Fruit fly (Drosophila melanogaster): ENCODE measurements around the gene dl.
A peak's percentile ranks its signal among the peaks of the same experiment; 100 is the strongest.

dl gene

dm6 chr2L:17387735-17388367 lies 62.3 kb downstream of the dl start (continued):
- TF ChIP-seq trh (GFP tag; optimal IDR thresholded peaks at IDR 0.05) (no peak), Pdp1 (GFP tag; optimal IDR thresholded peaks at IDR 0.05) (peak in 1 of 2 experiments; percentile 53), CG8359 (GFP tag; optimal IDR thresholded peaks at IDR 0.05; ENCODE audit: borderline replicate concordance) (no peak), fru (optimal IDR thresholded peaks at IDR 0.05) (no peak), CG17359 (tag; optimal IDR thresholded peaks at IDR 0.05) (peak; percentile 20), NFAT (GFP tag; IDR thresholded peaks at IDR 0.05) (no peak), CG7928 (GFP tag; optimal IDR thresholded peaks at IDR 0.05) (no peak), CG16863 (GFP tag; optimal IDR thresholded peaks at IDR 0.05) (no peak), CG10462 (GFP tag; optimal IDR thresholded peaks at IDR 0.05) (no peak), Gug (GFP tag; IDR thresholded peaks at IDR 0.05) (no peak), CG10321 (GFP tag; IDR thresholded peaks at IDR 0.05) (no peak), C15 (GFP tag; IDR thresholded peaks at IDR 0.05) (no peak), gfzf (GFP tag; optimal IDR thresholded peaks at IDR 0.05) (no peak), Sry-β (GFP tag; optimal IDR thresholded peaks at IDR 0.05) (no peak), CG12071 (GFP tag; optimal IDR thresholded peaks at IDR 0.05) (peak; percentile 30), bowl (GFP tag; IDR thresholded peaks at IDR 0.05) (no peak), CG12155 (GFP tag; optimal IDR thresholded peaks at IDR 0.05) (no peak), CG17568 (GFP tag; optimal IDR thresholded peaks at IDR 0.05) (peak; percentile 7), hbn (GFP tag; IDR thresholded peaks at IDR 0.05; ENCODE audit: partially characterized antibody) (no peak), oc (tag; optimal IDR thresholded peaks at IDR 0.05) (peak; percentile 31), tll (GFP tag; optimal IDR thresholded peaks at IDR 0.05) (no peak), sc (optimal IDR thresholded peaks at IDR 0.05) (no peak), sc (GFP tag; optimal IDR thresholded peaks at IDR 0.05) (no peak), fd3F (GFP tag; optimal IDR thresholded peaks at IDR 0.05) (no peak), Bdp1 (GFP tag; optimal IDR thresholded peaks at IDR 0.05) (no peak), sr (GFP tag; IDR thresholded peaks at IDR 0.05) (no peak), ssp (GFP tag; IDR thresholded peaks at IDR 0.05) (no peak), shn (GFP tag; optimal IDR thresholded peaks at IDR 0.05) (no peak), Rx (GFP tag; IDR thresholded peaks at IDR 0.05) (no peak), tup (GFP tag; optimal IDR thresholded peaks at IDR 0.05) (no peak), CG6175 (GFP tag; IDR thresholded peaks at IDR 0.05) (no peak), lov (optimal IDR thresholded peaks at IDR 0.05) (no peak), lov (GFP tag; IDR thresholded peaks at IDR 0.05) (no peak), Trl (optimal IDR thresholded peaks at IDR 0.05) (no peak), Trl (GFP tag; optimal IDR thresholded peaks at IDR 0.05) (no peak), Sin3A (optimal IDR thresholded peaks at IDR 0.05) (no peak), CG1233 (GFP tag; optimal IDR thresholded peaks at IDR 0.05) (peak; percentile 29), CG11560 (tag; IDR thresholded peaks at IDR 0.05) (no peak), kay (GFP tag; optimal IDR thresholded peaks at IDR 0.05) (no peak), lab (GFP tag; optimal IDR thresholded peaks at IDR 0.05) (peak; percentile 62), slou (GFP tag; optimal IDR thresholded peaks at IDR 0.05) (no peak), Med (GFP tag) (peak; percentile 85), sens (GFP tag) (peak; percentile 71), gt (GFP tag; IDR thresholded peaks at IDR 0.05) (no peak), lola (GFP tag; optimal IDR thresholded peaks at IDR 0.05) (no peak), CG16815 (GFP tag; optimal IDR thresholded peaks at IDR 0.05) (no peak), gem (tag; optimal IDR thresholded peaks at IDR 0.05) (peak; percentile 10), cwo (GFP tag; optimal IDR thresholded peaks at IDR 0.05) (peak; percentile 20), CTCF (GFP tag; optimal IDR thresholded peaks at IDR 0.05) (no peak), Blimp-1 (GFP tag; optimal IDR thresholded peaks at IDR 0.05) (peak; percentile 6), gce (GFP tag; IDR thresholded peaks at IDR 0.05) (no peak), Kr (GFP tag; optimal IDR thresholded peaks at IDR 0.05) (no peak), pzg (GFP tag; optimal IDR thresholded peaks at IDR 0.05) (no peak)
